Fruit fly (Drosophila melanogaster) S2 (cell line): Measurements from ENCODE around the gene Mpp6.

Experiments
- CG8478 ChIP-seq: fragments of >200 bp; optimal IDR thresholded peaks from 2 replicates; lab custom pipeline; 2018
- CTCF ChIP-seq, 2 experiments: fragments of >200 bp; optimal IDR thresholded peaks; 2 replicates each; lab custom pipeline; 2018

DNA sequence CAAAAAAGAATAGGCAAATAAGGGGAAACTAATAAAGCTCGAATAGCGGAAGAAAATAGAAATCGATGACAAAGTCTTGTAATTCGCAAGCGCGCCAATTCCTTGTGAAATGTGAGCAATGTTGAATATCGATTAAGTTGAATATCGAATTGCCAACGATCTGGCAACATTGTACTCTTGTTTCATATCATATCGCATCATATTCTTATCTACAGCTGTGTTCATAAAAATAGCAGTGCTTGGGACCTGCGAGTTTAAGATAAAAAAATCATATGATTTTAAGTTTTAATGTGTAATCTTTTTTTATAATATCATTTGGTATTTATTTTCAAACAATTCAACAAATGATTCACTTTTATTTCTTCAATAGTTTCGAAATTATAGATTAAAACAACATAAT, 7.0 kb upstream of the Mpp6 start:
- no peak for TF ChIP-seq CG8478
- no peak for TF ChIP-seq CTCF (optimal IDR thresholded peaks at IDR 0.05; lab: Kevin White, UChicago)
